Worm (Caenorhabditis elegans) whole organism, late embryonic: Measurements from ENCODE around the gene F43C9.2.
A peak's percentile ranks its signal among the peaks of the same experiment; 100 is the strongest.

Experiments
- T23F11.4 ChIP-seq: fragments of 200-800 bp; sonication (Bioruptor generic); optimal IDR thresholded peaks from 2 replicates; lab custom pipeline; 2018; ENCODE audit warnings: mild to moderate bottlenecking, missing genetic modification characterization, missing compliant biosample characterization
- Y22D7AL.16 ChIP-seq: sonication (generic microtip); optimal IDR thresholded peaks from 2 replicates; lab custom pipeline; 2016; ENCODE audit warnings: missing genetic modification characterization, missing compliant biosample characterization
- ama-1 ChIP-seq: fragments of 150-350 bp; optimal IDR thresholded peaks from 2 replicates; lab custom pipeline; 2014
- ceh-24 ChIP-seq: sonication (generic microtip); optimal IDR thresholded peaks from 2 replicates; lab custom pipeline; 2016; ENCODE audit warnings: mild to moderate bottlenecking, missing genetic modification characterization, missing compliant biosample characterization
- ceh-45 ChIP-seq: fragments of 200-800 bp; sonication (Bioruptor generic); IDR thresholded peaks from 2 replicates; pipeline ENCODE4 v1.3.6; 2022; ENCODE audit warnings: missing genetic modification reagents, missing genetic modification characterization, missing compliant biosample characterization
- ceh-9 ChIP-seq: sonication (generic microtip); optimal IDR thresholded peaks from 2 replicates; lab custom pipeline; 2016; ENCODE audit warnings: mild to moderate bottlenecking, missing genetic modification characterization, inconsistent platforms, missing compliant biosample characterization
- dmd-4 ChIP-seq: sonication (generic microtip); optimal IDR thresholded peaks from 2 replicates; lab custom pipeline; 2016; ENCODE audit warnings: borderline replicate concordance, missing genetic modification characterization, missing compliant biosample characterization
- elt-2 ChIP-seq: sonication (generic microtip); optimal IDR thresholded peaks from 2 replicates; lab custom pipeline; 2016; ENCODE audit warnings: missing genetic modification reagents, missing genetic modification characterization, missing compliant biosample characterization
- ets-4 ChIP-seq: sonication (generic microtip); optimal IDR thresholded peaks from 2 replicates; lab custom pipeline; 2016; ENCODE audit warnings: missing genetic modification characterization, missing compliant biosample characterization
- gmeb-2 ChIP-seq: sonication (generic microtip); optimal IDR thresholded peaks from 2 replicates; lab custom pipeline; 2016; ENCODE audit warnings: missing genetic modification characterization, inconsistent platforms, missing compliant biosample characterization
- hlh-13 ChIP-seq: fragments of 200-800 bp; sonication (Bioruptor generic); optimal IDR thresholded peaks from 2 replicates; lab custom pipeline; 2018; ENCODE audit warnings: mild to moderate bottlenecking, missing genetic modification characterization, missing compliant biosample characterization
- hlh-15 ChIP-seq: sonication (generic microtip); optimal IDR thresholded peaks from 2 replicates; lab custom pipeline; 2016; ENCODE audit warnings: missing genetic modification characterization, missing compliant biosample characterization
- hlh-30 ChIP-seq: sonication (generic microtip); optimal IDR thresholded peaks from 2 replicates; lab custom pipeline; 2017; ENCODE audit warnings: antibody characterized with exemption, missing genetic modification characterization, missing compliant biosample characterization; ENCODE audit not compliant: insufficient read depth
- hlh-6 ChIP-seq: sonication (generic microtip); optimal IDR thresholded peaks from 2 replicates; lab custom pipeline; 2016; ENCODE audit warnings: missing genotype, missing genetic modification characterization, missing compliant biosample characterization
- hlh-8 ChIP-seq: sonication (generic microtip); optimal IDR thresholded peaks from 2 replicates; lab custom pipeline; 2016; ENCODE audit warnings: missing genotype, missing genetic modification characterization, missing compliant biosample characterization
- lin-11 ChIP-seq: fragments of 200-800 bp; sonication (Bioruptor generic); optimal IDR thresholded peaks from 2 replicates; lab custom pipeline; 2018; ENCODE audit warnings: mild to moderate bottlenecking, missing genetic modification characterization, missing compliant biosample characterization
- madf-2 ChIP-seq: sonication (generic microtip); optimal IDR thresholded peaks from 2 replicates; lab custom pipeline; 2017; ENCODE audit warnings: missing genetic modification characterization, missing compliant biosample characterization
- mec-3 ChIP-seq: sonication (generic microtip); optimal IDR thresholded peaks from 2 replicates; lab custom pipeline; 2016; ENCODE audit warnings: borderline replicate concordance, missing genetic modification characterization, missing compliant biosample characterization
- nfya-1 ChIP-seq: sonication (generic microtip); optimal IDR thresholded peaks from 2 replicates; lab custom pipeline; 2017; ENCODE audit warnings: missing genetic modification characterization, mild to moderate bottlenecking, missing compliant biosample characterization, antibody characterized with exemption, moderate library complexity
- nhr-11 ChIP-seq: fragments of 150-350 bp; optimal IDR thresholded peaks from 2 replicates; lab custom pipeline; 2014; ENCODE audit warnings: missing biosample characterization, missing genetic modification characterization
- nhr-232 ChIP-seq: sonication (generic microtip); optimal IDR thresholded peaks from 2 replicates; lab custom pipeline; 2016; ENCODE audit warnings: missing genetic modification characterization, missing compliant biosample characterization
- npax-4 ChIP-seq: sonication (generic microtip); optimal IDR thresholded peaks from 2 replicates; lab custom pipeline; 2016; ENCODE audit warnings: missing genetic modification characterization, missing compliant biosample characterization
- pat-9 ChIP-seq: fragments of 200-800 bp; sonication (Bioruptor generic); optimal IDR thresholded peaks from 2 replicates; lab custom pipeline; 2018; ENCODE audit warnings: mild to moderate bottlenecking, missing genetic modification characterization, moderate library complexity, missing compliant biosample characterization
- pax-1 ChIP-seq: fragments of 150-350 bp; optimal IDR thresholded peaks from 2 replicates; lab custom pipeline; 2014; ENCODE audit warnings: missing biosample characterization, missing genetic modification characterization
- pqm-1 ChIP-seq: sonication (generic microtip); optimal IDR thresholded peaks from 2 replicates; lab custom pipeline; 2016; ENCODE audit warnings: missing genetic modification characterization, missing compliant biosample characterization
- ref-2 ChIP-seq: sonication (generic microtip); optimal IDR thresholded peaks from 2 replicates; lab custom pipeline; 2016; ENCODE audit warnings: missing genetic modification characterization, missing compliant biosample characterization
- rnt-1 ChIP-seq: sonication (generic microtip); optimal IDR thresholded peaks from 2 replicates; lab custom pipeline; 2016; ENCODE audit warnings: missing genetic modification characterization, missing compliant biosample characterization
- sox-2 ChIP-seq: fragments of 200-800 bp; sonication (Bioruptor generic); IDR thresholded peaks from 2 replicates; pipeline ENCODE4 v1.3.6; 2022; ENCODE audit warnings: missing genetic modification reagents, missing genetic modification characterization, missing compliant biosample characterization
- syd-9 ChIP-seq: sonication (generic microtip); optimal IDR thresholded peaks from 2 replicates; lab custom pipeline; 2016; ENCODE audit warnings: mild to moderate bottlenecking, missing genetic modification characterization, moderate library complexity, missing compliant biosample characterization
- ttx-3 ChIP-seq: sonication (generic microtip); optimal IDR thresholded peaks from 2 replicates; lab custom pipeline; 2016; ENCODE audit warnings: missing genetic modification reagents, missing genetic modification characterization, missing compliant biosample characterization
- unc-55 ChIP-seq: sonication (generic microtip); optimal IDR thresholded peaks from 2 replicates; lab custom pipeline; 2017; ENCODE audit warnings: missing biosample characterization, missing genetic modification reagents, missing genetic modification characterization
- ztf-16 ChIP-seq: sonication (generic microtip); optimal IDR thresholded peaks from 2 replicates; lab custom pipeline; 2017; ENCODE audit warnings: missing genetic modification characterization, missing compliant biosample characterization

The F43C9.2 gene

ce11 chrX:4795329-4795728 lies 11.9 kb downstream of the F43C9.2 start:
- TF ChIP-seq hlh-30 (tag; lab: Kevin White, UChicago), result peak; percentile 26
- TF ChIP-seq elt-2 (tag; lab: Kevin White, UChicago), result no peak

ce11 chrX:4800078-4800621 lies 16.7 kb downstream of the F43C9.2 start, which contains the start of gene mig-13:
mig-13 (minus strand) TSS chrX:4800128.
- TF ChIP-seq ref-2 (tag; lab: Kevin White, UChicago) (peak; percentile 11), ztf-16 (tag; lab: Kevin White, UChicago) (peak; percentile 33), unc-55 (peak; percentile 28), hlh-30 (tag; lab: Kevin White, UChicago) (no peak)

ce11 chrX:4800892-4801291 lies 17.5 kb downstream of the F43C9.2 start:
- TF ChIP-seq unc-55, result peak; percentile 10
- peak; percentile 35 for TF ChIP-seq elt-2 (tag; lab: Kevin White, UChicago)
- TF ChIP-seq ets-4 (tag; lab: Kevin White, UChicago), result no peak

- TF ChIP-seq unc-55 (peak; percentile 70), pat-9 (tag; lab: Kevin White, UChicago) (no peak), rnt-1 (tag; lab: Kevin White, UChicago) (no peak), madf-2 (tag; lab: Kevin White, UChicago) (no peak), ztf-16 (tag; lab: Kevin White, UChicago) (peak; percentile 1), ceh-45 (GFP tag; lab: Robert Waterston, UW) (no peak), npax-4 (tag; lab: Kevin White, UChicago) (no peak), hlh-13 (GFP tag; lab: Kevin White, UChicago) (no peak), ceh-9 (tag; lab: Kevin White, UChicago) (no peak), nhr-11 (tag; lab: Kevin White, UChicago) (no peak)
These were observed 18.8 kb downstream of the F43C9.2 start for ce11 chrX:4802255-4802654.

ce11 chrX:4803942-4804341 lies 20.5 kb downstream of the F43C9.2 start:
- TF ChIP-seq ttx-3 (tag; lab: Kevin White, UChicago) (no peak), nhr-232 (tag; lab: Kevin White, UChicago) (no peak), hlh-30 (tag; lab: Kevin White, UChicago) (no peak), lin-11 (tag; lab: Kevin White, UChicago) (no peak), pax-1 (no peak), pat-9 (tag; lab: Kevin White, UChicago) (no peak), hlh-8 (tag; lab: Kevin White, UChicago) (no peak), pqm-1 (tag; lab: Kevin White, UChicago) (no peak), Y22D7AL.16 (tag; lab: Kevin White, UChicago) (no peak), mec-3 (tag; lab: Kevin White, UChicago) (no peak), hlh-15 (tag; lab: Kevin White, UChicago) (no peak), ceh-24 (tag; lab: Kevin White, UChicago) (no peak), syd-9 (tag; lab: Kevin White, UChicago) (no peak), sox-2 (GFP tag; lab: Robert Waterston, UW) (no peak), hlh-6 (tag; lab: Kevin White, UChicago) (no peak), dmd-4 (tag; lab: Kevin White, UChicago) (no peak), ama-1 (lab: Kevin White, UChicago) (no peak), ets-4 (tag; lab: Kevin White, UChicago) (no peak), gmeb-2 (tag; lab: Kevin White, UChicago) (no peak)
- TF ChIP-seq, all 69 proteins: peak for 0

DNA sequence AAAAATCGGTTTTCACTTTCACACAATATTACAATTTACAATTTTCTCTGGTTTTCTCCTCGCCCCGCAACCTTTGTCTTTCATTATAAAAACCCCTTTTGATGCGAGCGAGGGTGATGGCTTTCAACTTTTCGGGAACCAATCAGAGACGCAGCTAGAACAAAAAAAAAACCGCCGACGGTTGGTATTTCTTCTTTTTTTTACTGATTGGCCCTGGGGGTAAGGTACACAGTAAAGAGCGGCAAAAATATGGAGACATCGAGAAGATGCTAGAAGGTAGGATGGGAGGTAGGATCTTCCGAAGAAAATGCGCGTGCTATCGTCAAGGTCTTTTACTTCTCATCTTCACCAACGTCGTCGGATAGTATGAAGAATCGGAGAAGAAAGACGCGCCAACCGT lies 25.3 kb downstream of the F43C9.2 start:
- TF ChIP-seq T23F11.4 (GFP tag; lab: Kevin White, UChicago), result no peak
- TF ChIP-seq nfya-1 (tag; lab: Kevin White, UChicago), result peak; percentile 26
